Fruit fly (Drosophila melanogaster): Measurements from ENCODE around the gene Mcm3.
A peak's percentile ranks its signal among the peaks of the same experiment; 100 is the strongest.

The Mcm3 gene

dm6 chrX:5332259-5332862 lies 8.7 kb downstream of the Mcm3 start, which contains the start of gene CanB (continued):
- TF ChIP-seq CG15073 (GFP tag; optimal IDR thresholded peaks at IDR 0.05): no peak
- TF ChIP-seq lola (GFP tag; optimal IDR thresholded peaks at IDR 0.05): no peak
- no peak for TF ChIP-seq Eip74EF (GFP tag; optimal IDR thresholded peaks at IDR 0.05)
- peak; percentile 66 for TF ChIP-seq Blimp-1 (GFP tag; optimal IDR thresholded peaks at IDR 0.05)
- peak; percentile 52; the same call in 1 of the 2 replicates for TF ChIP-seq hbn (GFP tag; IDR thresholded peaks at IDR 0.05; ENCODE audit: partially characterized antibody)
- no peak for TF ChIP-seq CG6854 (GFP tag; optimal IDR thresholded peaks at IDR 0.05)
- peak; percentile 5 for TF ChIP-seq CG9797 (GFP tag; optimal IDR thresholded peaks at IDR 0.05)
- no peak for TF ChIP-seq Mrtf (GFP tag; IDR thresholded peaks at IDR 0.05)
- no peak for TF ChIP-seq CG3847 (GFP tag; IDR thresholded peaks at IDR 0.05)
- TF ChIP-seq CG12391 (tag; optimal IDR thresholded peaks at IDR 0.05): peak; percentile 26
- 0 out of 2 replicates have a peak, but pooled peaks have one; percentile 10 for TF ChIP-seq lmd (GFP tag; IDR thresholded peaks at IDR 0.05)

dm6 chrX:5336722-5337121 lies 13.1 kb downstream of the Mcm3 start:
- TF ChIP-seq CG2116 (GFP tag; optimal IDR thresholded peaks at IDR 0.05) (no peak), CG4404 (GFP tag; IDR thresholded peaks at IDR 0.05) (no peak), tna (GFP tag; IDR thresholded peaks at IDR 0.05; ENCODE audit: partially characterized antibody) (no peak), CG7928 (GFP tag; optimal IDR thresholded peaks at IDR 0.05) (no peak), CoRest (tag; optimal IDR thresholded peaks at IDR 0.05) (peak; percentile 49), Blimp-1 (GFP tag; optimal IDR thresholded peaks at IDR 0.05) (peak; percentile 5), CG6683 (GFP tag; optimal IDR thresholded peaks at IDR 0.05) (peak; percentile 13), CG18764 (GFP tag; optimal IDR thresholded peaks at IDR 0.05) (no peak), Xbp1 (GFP tag; optimal IDR thresholded peaks at IDR 0.05) (peak; percentile 5), ato (GFP tag; IDR thresholded peaks at IDR 0.05; ENCODE audit: partially characterized antibody) (no peak), CG1233 (GFP tag; optimal IDR thresholded peaks at IDR 0.05) (peak; percentile 40), dimm (GFP tag; IDR thresholded peaks at IDR 0.05) (no peak), CG11504 (tag; optimal IDR thresholded peaks at IDR 0.05) (peak; percentile 71), ci (GFP tag; IDR thresholded peaks at IDR 0.05) (0 out of 3 replicates have a peak, but pooled peaks have one; percentile 44), ind (GFP tag; optimal IDR thresholded peaks at IDR 0.05) (peak; percentile 36), CG30403 (GFP tag; optimal IDR thresholded peaks at IDR 0.05) (peak; percentile 29), CG9727 (GFP tag; optimal IDR thresholded peaks at IDR 0.05) (peak; percentile 44), CG2120 (GFP tag; optimal IDR thresholded peaks at IDR 0.05) (peak; percentile 70), lmd (GFP tag; IDR thresholded peaks at IDR 0.05) (peak; percentile 41; the same call in 1 of the 2 replicates), CG30431 (GFP tag; optimal IDR thresholded peaks at IDR 0.05) (no peak), CG5953 (GFP tag; IDR thresholded peaks at IDR 0.05) (no peak), Rx (GFP tag; IDR thresholded peaks at IDR 0.05) (no peak), Ada2b (GFP tag; IDR thresholded peaks at IDR 0.05) (peak; percentile 7; the same call in 1 of the 2 replicates), CG8388 (GFP tag; optimal IDR thresholded peaks at IDR 0.05) (peak; percentile 1), CG4854 (GFP tag; optimal IDR thresholded peaks at IDR 0.05) (peak; percentile 7), CG6175 (GFP tag; IDR thresholded peaks at IDR 0.05) (no peak), Dad (GFP tag; optimal IDR thresholded peaks at IDR 0.05) (no peak), CG1647 (GFP tag; optimal IDR thresholded peaks at IDR 0.05) (no peak), Jarid2 (GFP tag; optimal IDR thresholded peaks at IDR 0.05) (no peak), Trl (optimal IDR thresholded peaks at IDR 0.05) (no peak), Trl (GFP tag; optimal IDR thresholded peaks at IDR 0.05) (no peak), NC2α (GFP tag; optimal IDR thresholded peaks at IDR 0.05) (no peak), H15 (GFP tag; IDR thresholded peaks at IDR 0.05) (no peak), slou (GFP tag; optimal IDR thresholded peaks at IDR 0.05) (no peak), nmo (GFP tag; optimal IDR thresholded peaks at IDR 0.05) (peak; percentile 21), CG1529 (GFP tag; optimal IDR thresholded peaks at IDR 0.05) (no peak), Eip74EF (GFP tag; optimal IDR thresholded peaks at IDR 0.05) (no peak), chn (GFP tag; optimal IDR thresholded peaks at IDR 0.05) (no peak), nerfin-1 (tag; optimal IDR thresholded peaks at IDR 0.05) (peak; percentile 11), CG17385 (GFP tag; optimal IDR thresholded peaks at IDR 0.05) (peak; percentile 52)
